Worm (Caenorhabditis elegans) whole organism, L4 larva: ENCODE results near the gene K10G4.5.

ENCODE experiments used
- T20F7.1 ChIP-seq: fragments of 200-800 bp; sonication (Bioruptor generic); optimal IDR thresholded peaks from 2 replicates; lab custom pipeline; 2018; ENCODE audit warnings: mild to moderate bottlenecking, missing genetic modification characterization, missing compliant biosample characterization
- egl-43 ChIP-seq: fragments of 200-800 bp; sonication (Bioruptor generic); IDR thresholded peaks from 2 replicates; pipeline ENCODE4 v1.3.6; 2022; ENCODE audit warnings: missing genetic modification reagents, missing genetic modification characterization, missing compliant biosample characterization
- nhr-237 ChIP-seq: sonication (generic microtip); optimal IDR thresholded peaks from 2 replicates; lab custom pipeline; 2017; ENCODE audit warnings: missing biosample characterization, missing genetic modification characterization
- nhr-28 ChIP-seq: fragments of 150-350 bp; optimal IDR thresholded peaks from 2 replicates; lab custom pipeline; 2014; ENCODE audit warnings: missing biosample characterization, missing genetic modification characterization
- pha-4 ChIP-seq, 2 experiments: fragments of 150-350 bp in 1 of 2; fragments of 200-800 bp in 1 of 2; sonication (Bioruptor generic) in 1 of 2; IDR thresholded peaks in 1 of 2; optimal IDR thresholded peaks in 1 of 2; 2 replicates each; pipeline versions ENCODE4 v1.3.6 to Lab custom; 2014 to 2022; ENCODE audit warnings: missing genetic modification characterization in 2 of 2, missing genetic modification reagents in 2 of 2, missing biosample characterization in 1 of 2, missing compliant biosample characterization in 1 of 2
- rbr-2 ChIP-seq: sonication (generic microtip); optimal IDR thresholded peaks from 2 replicates; lab custom pipeline; 2016; ENCODE audit warnings: missing genotype, missing genetic modification characterization, missing compliant biosample characterization
- spr-1 ChIP-seq: sonication (generic microtip); optimal IDR thresholded peaks from 2 replicates; lab custom pipeline; 2016; ENCODE audit warnings: mild to moderate bottlenecking, missing genetic modification characterization, missing compliant biosample characterization
- unc-62 ChIP-seq, 3 experiments: fragments of 150-350 bp in 1 of 3; sonication (generic microtip); optimal IDR thresholded peaks in 2 of 3; peaks in 1 of 3; 1 replicate in 1 of 3; 2 replicates in 2 of 3; lab custom pipeline; 2014 to 2017; ENCODE audit warnings: missing biosample characterization in 3 of 3, missing genetic modification characterization in 3 of 3, missing genetic modification reagents in 3 of 3, missing genotype in 1 of 3

DNA sequence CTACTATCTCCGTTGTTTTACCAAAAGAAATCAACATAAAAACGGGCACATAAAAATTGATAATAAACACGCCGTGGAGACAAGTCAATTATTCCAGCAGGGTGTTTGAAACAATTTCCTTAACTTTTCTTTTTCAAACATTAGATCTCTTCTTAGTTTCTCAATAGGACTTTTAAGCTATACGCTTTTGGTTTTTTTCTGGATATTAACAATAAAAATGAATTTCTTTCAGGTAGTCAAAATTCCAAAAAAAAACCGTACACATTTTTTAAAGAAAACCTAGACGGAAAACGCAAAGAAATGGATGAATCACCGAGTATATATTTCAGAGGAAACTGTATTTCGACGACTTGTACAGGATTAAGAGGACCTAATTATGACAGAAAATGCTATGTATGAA lies 30.1 kb upstream of the K10G4.5 start, which contains the start of gene fbxa-185:
- TF ChIP-seq egl-43 (GFP tag; lab: Robert Waterston, UW) (no peak), T20F7.1 (GFP tag; lab: Kevin White, UChicago) (no peak), pha-4 (GFP tag; IDR thresholded peaks at IDR 0.05; lab: Robert Waterston, UW) (no peak), pha-4 (tag; optimal IDR thresholded peaks at IDR 0.05; lab: Kevin White, UChicago) (no peak), rbr-2 (tag; lab: Kevin White, UChicago) (no peak), nhr-237 (tag; lab: Kevin White, UChicago) (no peak), spr-1 (tag; lab: Kevin White, UChicago) (no peak), nhr-28 (tag; lab: Kevin White, UChicago) (no peak), unc-62 (GFP tag; optimal IDR thresholded peaks at IDR 0.05 in 1 of 2; lab: Kevin White, UChicago) (no peak), unc-62 (tag; optimal IDR thresholded peaks at IDR 0.05; lab: Kevin White, UChicago) (no peak)
